Worm (Caenorhabditis elegans) whole organism, midembryonic: ENCODE data around the gene swt-6.

Experiments
- flt-1 ChIP-seq: fragments of 200-800 bp; sonication (Bioruptor generic); IDR thresholded peaks from 2 replicates; pipeline ENCODE4 v1.3.6; 2022; ENCODE audit warnings: missing genetic modification characterization, missing compliant biosample characterization
- ref-1 ChIP-seq: fragments of 200-800 bp; sonication (Bioruptor generic); conservative IDR thresholded peaks from 2 replicates; pipeline ENCODE4 v1.3.6; 2022; ENCODE audit warnings: missing genetic modification reagents, missing genetic modification characterization, missing compliant biosample characterization

ce11 chrV:13954056-13954455 is at the start of gene swt-6:
- TF ChIP-seq flt-1 (GFP tag; lab: Robert Waterston, UW) (no peak), ref-1 (GFP tag; lab: Robert Waterston, UW) (no peak)
